Worm (Caenorhabditis elegans) whole organism, L2 larva: Measurements from ENCODE around the gene sulp-4.

Experiments used
- R02D3.7 ChIP-seq: fragments of 150-350 bp; optimal IDR thresholded peaks from 2 replicates; lab custom pipeline; 2014; ENCODE audit warnings: missing biosample characterization, missing genetic modification characterization
- ZK546.5 ChIP-seq: sonication (generic microtip); optimal IDR thresholded peaks from 2 replicates; lab custom pipeline; 2017; ENCODE audit warnings: missing biosample characterization, missing genetic modification characterization
- dmd-4 ChIP-seq: sonication (generic microtip); optimal IDR thresholded peaks from 2 replicates; lab custom pipeline; 2017; ENCODE audit warnings: missing biosample characterization, missing genetic modification characterization
- nhr-12 ChIP-seq: fragments of 150-350 bp; optimal IDR thresholded peaks from 2 replicates; lab custom pipeline; 2014; ENCODE audit warnings: missing biosample characterization, missing genetic modification characterization
- nhr-237 ChIP-seq: fragments of 150-350 bp; optimal IDR thresholded peaks from 2 replicates; lab custom pipeline; 2014; ENCODE audit warnings: missing biosample characterization, missing genetic modification characterization
- unc-55 ChIP-seq: fragments of 150-350 bp; sonication (generic microtip); optimal IDR thresholded peaks from 3 replicates; lab custom pipeline; 2014; ENCODE audit warnings: missing biosample characterization, missing genetic modification reagents, missing genetic modification characterization

DNA sequence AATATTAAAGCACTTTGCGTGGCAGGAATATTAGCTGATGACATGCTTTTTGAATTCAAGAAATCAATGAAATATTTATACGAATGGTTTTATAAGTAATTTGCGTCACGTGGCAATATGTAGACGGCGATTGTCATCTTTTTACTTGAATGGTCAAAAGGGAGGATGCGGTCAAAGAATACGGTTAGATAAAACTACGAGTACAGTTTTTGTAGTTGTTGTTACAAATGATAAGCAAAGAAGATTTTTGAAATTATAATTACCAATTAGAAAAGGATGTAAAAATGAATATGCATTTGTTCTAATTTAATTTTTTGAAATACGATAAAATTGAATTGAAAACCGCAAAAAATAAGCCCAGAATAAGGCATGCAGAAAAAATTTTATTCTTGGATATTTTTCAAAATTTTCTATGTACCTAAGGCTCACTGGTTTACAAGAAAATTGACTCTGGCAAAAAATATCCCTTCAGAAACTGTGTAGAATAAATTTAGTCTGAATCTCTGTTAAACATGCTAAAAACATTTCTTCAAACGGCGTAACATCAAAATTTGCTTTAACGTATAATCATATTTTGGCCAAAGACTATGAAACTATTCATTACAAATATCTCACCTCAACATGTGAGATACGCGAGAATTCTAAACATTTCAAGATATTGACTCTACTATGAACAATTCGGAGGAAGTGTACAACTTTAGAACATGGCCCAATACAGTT lies 16.1 kb downstream of the sulp-4 start, which contains the start of the genes sodh-2 and srx-76:
- TF ChIP-seq ZK546.5 (tag; lab: Kevin White, UChicago) (no peak), nhr-237 (tag; lab: Kevin White, UChicago) (no peak), nhr-12 (no peak), dmd-4 (tag; lab: Kevin White, UChicago) (no peak), unc-55 (no peak), R02D3.7 (tag; lab: Kevin White, UChicago) (no peak)
